Worm (Caenorhabditis elegans) whole organism, L2 larva: ENCODE data around the gene mtm-5.

Experiments used
- C34F6.9 ChIP-seq: fragments of 150-350 bp; optimal IDR thresholded peaks from 2 replicates; lab custom pipeline; 2014; ENCODE audit warnings: missing biosample characterization, missing genetic modification characterization
- F13H6.1 ChIP-seq: sonication (generic microtip); optimal IDR thresholded peaks from 2 replicates; lab custom pipeline; 2016; ENCODE audit warnings: missing genetic modification characterization, missing compliant biosample characterization
- R02D3.7 ChIP-seq: fragments of 150-350 bp; optimal IDR thresholded peaks from 2 replicates; lab custom pipeline; 2014; ENCODE audit warnings: missing biosample characterization, missing genetic modification characterization
- Y55F3AM.14 ChIP-seq: fragments of 200-800 bp; sonication (Bioruptor generic); optimal IDR thresholded peaks from 2 replicates; lab custom pipeline; 2018; ENCODE audit warnings: mild to moderate bottlenecking, missing genetic modification characterization, missing compliant biosample characterization
- alr-1 ChIP-seq: fragments of 150-350 bp; optimal IDR thresholded peaks from 2 replicates; lab custom pipeline; 2014; ENCODE audit warnings: missing biosample characterization, missing genetic modification characterization
- ama-1 ChIP-seq: fragments of 150-350 bp; optimal IDR thresholded peaks from 2 replicates; lab custom pipeline; 2018; ENCODE audit warnings: inconsistent platforms
- blmp-1 ChIP-seq: sonication (generic microtip); optimal IDR thresholded peaks from 2 replicates; lab custom pipeline; 2017; ENCODE audit warnings: missing genetic modification characterization, mild to moderate bottlenecking, missing compliant biosample characterization, antibody characterized with exemption, moderate library complexity; ENCODE audit not compliant: insufficient read depth
- ceh-16 ChIP-seq: fragments of 150-350 bp; optimal IDR thresholded peaks from 2 replicates; lab custom pipeline; 2014; ENCODE audit warnings: missing biosample characterization, missing genetic modification characterization
- ceh-82 ChIP-seq: fragments of 150-350 bp; optimal IDR thresholded peaks from 2 replicates; lab custom pipeline; 2014; ENCODE audit warnings: missing biosample characterization, missing genetic modification characterization
- crh-2 ChIP-seq: sonication (generic microtip); optimal IDR thresholded peaks from 2 replicates; lab custom pipeline; 2017; ENCODE audit warnings: missing biosample characterization, missing genetic modification characterization
- dmd-4 ChIP-seq: sonication (generic microtip); optimal IDR thresholded peaks from 2 replicates; lab custom pipeline; 2017; ENCODE audit warnings: missing biosample characterization, missing genetic modification characterization
- egl-27 ChIP-seq: sonication (generic microtip); optimal IDR thresholded peaks from 3 replicates; lab custom pipeline; 2017; ENCODE audit warnings: missing biosample characterization, missing genetic modification reagents, missing genetic modification characterization
- elt-1 ChIP-seq: fragments of 150-350 bp; optimal IDR thresholded peaks from 2 replicates; lab custom pipeline; 2014; ENCODE audit warnings: missing biosample characterization, missing genetic modification characterization
- elt-3 ChIP-seq: sonication (generic microtip); optimal IDR thresholded peaks from 2 replicates; lab custom pipeline; 2017; ENCODE audit warnings: missing biosample characterization, missing genetic modification characterization
- fos-1 ChIP-seq: fragments of 150-350 bp; optimal IDR thresholded peaks from 2 replicates; lab custom pipeline; 2014; ENCODE audit warnings: missing biosample characterization, missing genetic modification characterization
- gmeb-1 ChIP-seq: fragments of 150-350 bp; optimal IDR thresholded peaks from 2 replicates; lab custom pipeline; 2014; ENCODE audit warnings: missing biosample characterization, missing genetic modification characterization
- lin-11 ChIP-seq: fragments of 150-350 bp; sonication (generic microtip); optimal IDR thresholded peaks from 2 replicates; lab custom pipeline; 2014; ENCODE audit warnings: missing biosample characterization, missing genetic modification characterization, inconsistent platforms, mixed read lengths
- lin-39 ChIP-seq: fragments of 150-350 bp; optimal IDR thresholded peaks from 2 replicates; lab custom pipeline; 2014; ENCODE audit warnings: missing biosample characterization, missing genetic modification reagents, missing genetic modification characterization
- lsy-2 ChIP-seq, 2 experiments: fragments of 150-350 bp in 1 of 2; sonication (generic microtip) in 1 of 2; optimal IDR thresholded peaks; 2 replicates each; lab custom pipeline; 2014 to 2017; ENCODE audit warnings: missing biosample characterization in 2 of 2, missing genetic modification characterization in 2 of 2
- mab-5 ChIP-seq: fragments of 150-350 bp; optimal IDR thresholded peaks from 2 replicates; lab custom pipeline; 2014; ENCODE audit warnings: missing biosample characterization, missing genetic modification characterization
- mdl-1 ChIP-seq, 2 experiments: fragments of 150-350 bp in 1 of 2; sonication (generic microtip) in 1 of 2; optimal IDR thresholded peaks; 2 replicates each; lab custom pipeline; 2017; ENCODE audit warnings: missing biosample characterization in 2 of 2, missing genetic modification characterization in 2 of 2
- nhr-10 ChIP-seq: sonication (generic microtip); optimal IDR thresholded peaks from 2 replicates; lab custom pipeline; 2017; ENCODE audit warnings: missing biosample characterization, missing genetic modification characterization
- nhr-12 ChIP-seq: fragments of 150-350 bp; optimal IDR thresholded peaks from 2 replicates; lab custom pipeline; 2014; ENCODE audit warnings: missing biosample characterization, missing genetic modification characterization
- nhr-129 ChIP-seq: fragments of 150-350 bp; optimal IDR thresholded peaks from 2 replicates; lab custom pipeline; 2014; ENCODE audit warnings: missing biosample characterization, missing genetic modification characterization
- nhr-23 ChIP-seq: fragments of 150-350 bp; optimal IDR thresholded peaks from 2 replicates; lab custom pipeline; 2014; ENCODE audit warnings: missing biosample characterization, missing genetic modification reagents, missing genetic modification characterization
- nhr-237 ChIP-seq: fragments of 150-350 bp; optimal IDR thresholded peaks from 2 replicates; lab custom pipeline; 2014; ENCODE audit warnings: missing biosample characterization, missing genetic modification characterization
- nhr-25 ChIP-seq: fragments of 150-350 bp; sonication (generic microtip); optimal IDR thresholded peaks from 3 replicates; lab custom pipeline; 2014; ENCODE audit warnings: missing biosample characterization, missing genetic modification characterization
- nhr-77 ChIP-seq: fragments of 150-350 bp; optimal IDR thresholded peaks from 2 replicates; lab custom pipeline; 2014; ENCODE audit warnings: missing biosample characterization, missing genetic modification characterization
- sem-4 ChIP-seq: fragments of 150-350 bp; optimal IDR thresholded peaks from 2 replicates; lab custom pipeline; 2014; ENCODE audit warnings: missing biosample characterization, missing genetic modification reagents, missing genetic modification characterization
- skn-1 ChIP-seq: sonication (generic microtip); optimal IDR thresholded peaks from 2 replicates; lab custom pipeline; 2017; ENCODE audit warnings: missing biosample characterization, missing genetic modification characterization
- sma-9 ChIP-seq, 2 experiments: fragments of 150-350 bp in 1 of 2; sonication (generic microtip) in 1 of 2; optimal IDR thresholded peaks; 2 replicates each; lab custom pipeline; 2014 to 2016; ENCODE audit warnings: missing genetic modification characterization in 2 of 2, mild to moderate bottlenecking in 1 of 2, missing biosample characterization in 1 of 2, missing compliant biosample characterization in 1 of 2, missing genetic modification reagents in 1 of 2, moderate library complexity in 1 of 2
- unc-55 ChIP-seq: fragments of 150-350 bp; sonication (generic microtip); optimal IDR thresholded peaks from 3 replicates; lab custom pipeline; 2014; ENCODE audit warnings: missing biosample characterization, missing genetic modification reagents, missing genetic modification characterization
- unc-62 ChIP-seq: fragments of 150-350 bp; optimal IDR thresholded peaks from 2 replicates; lab custom pipeline; 2014; ENCODE audit warnings: missing biosample characterization, missing genetic modification reagents, missing genetic modification characterization
- zag-1 ChIP-seq: fragments of 150-350 bp; optimal IDR thresholded peaks from 2 replicates; lab custom pipeline; 2014; ENCODE audit warnings: missing biosample characterization, missing genetic modification characterization
- ztf-1 ChIP-seq: fragments of 200-800 bp; sonication (Bioruptor generic); conservative IDR thresholded peaks from 2 replicates; pipeline ENCODE4 v1.3.6; 2022; ENCODE audit warnings: missing genetic modification characterization, missing compliant biosample characterization

The mtm-5 gene

DNA sequence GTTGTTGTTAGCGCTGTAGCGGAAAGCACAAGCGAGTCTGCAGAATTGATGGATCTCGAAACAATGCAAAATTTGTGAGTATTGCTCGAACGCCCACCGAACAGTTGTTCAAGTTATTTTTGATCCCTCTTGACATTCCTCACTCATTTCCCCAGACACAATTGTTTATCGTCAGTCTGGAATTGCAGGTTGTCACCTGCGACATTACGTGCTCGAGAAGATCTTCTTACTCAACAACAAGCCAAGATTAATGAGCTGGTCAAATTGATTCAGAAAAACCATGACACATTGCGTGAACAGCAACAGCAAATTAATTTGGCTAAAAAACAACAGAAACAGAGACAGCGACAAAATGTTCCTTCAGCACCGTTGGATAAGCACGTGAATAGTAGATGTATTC, 41.3 kb downstream of the mtm-5 start:
- TF ChIP-seq crh-2 = no peak
- TF ChIP-seq R02D3.7 (tag; lab: Kevin White, UChicago) = no peak
- no peak for TF ChIP-seq ceh-82
- no peak for TF ChIP-seq egl-27 (tag; lab: Kevin White, UChicago)
- no peak for TF ChIP-seq elt-1 (tag; lab: Kevin White, UChicago)
- TF ChIP-seq nhr-77 (tag; lab: Kevin White, UChicago) = no peak
- TF ChIP-seq F13H6.1 (tag; lab: Kevin White, UChicago) = no peak
- no peak for TF ChIP-seq skn-1
- TF ChIP-seq dmd-4 (tag; lab: Kevin White, UChicago) = no peak
- TF ChIP-seq sem-4 (tag; lab: Kevin White, UChicago) = no peak
- TF ChIP-seq gmeb-1 (tag; lab: Kevin White, UChicago) = no peak
- no peak for TF ChIP-seq zag-1 (tag; lab: Kevin White, UChicago)
- TF ChIP-seq fos-1 (tag; lab: Kevin White, UChicago) = no peak
- TF ChIP-seq mdl-1 (tag; optimal IDR thresholded peaks at IDR 0.05; lab: Kevin White, UChicago) = no peak
- no peak for TF ChIP-seq nhr-25 (tag; lab: Kevin White, UChicago)
- no peak for TF ChIP-seq mab-5 (tag; lab: Kevin White, UChicago)

DNA sequence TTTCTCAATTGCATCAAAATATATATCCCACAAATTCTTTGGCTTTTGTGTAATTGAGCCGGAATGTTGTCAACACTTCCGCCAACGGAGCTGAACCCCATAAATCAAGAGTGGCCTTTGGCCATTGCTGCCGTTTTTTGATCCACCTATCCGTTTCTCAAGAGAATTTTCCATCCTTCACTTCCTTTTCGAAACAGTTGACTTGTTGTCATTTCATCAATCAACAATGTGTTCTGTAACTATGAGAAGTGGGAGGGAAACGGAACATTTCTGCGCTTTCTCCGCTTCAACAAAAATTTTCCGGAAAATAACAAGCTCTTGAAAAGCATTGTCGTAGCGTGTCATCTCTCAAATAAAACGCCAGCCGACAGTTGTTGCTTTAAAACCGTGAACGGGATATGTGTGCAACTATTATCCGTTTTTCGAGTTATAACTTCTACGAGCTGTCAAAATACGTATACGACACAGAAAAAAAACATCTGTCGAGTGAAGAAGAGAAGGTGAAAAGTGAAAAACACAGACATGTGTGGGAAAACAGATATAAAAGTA, 43.3 kb downstream of the mtm-5 start:
- no peak for TF ChIP-seq nhr-237 (tag; lab: Kevin White, UChicago)
- no peak for TF ChIP-seq nhr-12 (tag; lab: Kevin White, UChicago)
- no peak for TF ChIP-seq lin-11 (tag; lab: Kevin White, UChicago)
- TF ChIP-seq nhr-23 (tag; lab: Kevin White, UChicago) = no peak
- TF ChIP-seq sem-4 (tag; lab: Kevin White, UChicago) = no peak
- no peak for TF ChIP-seq alr-1
- TF ChIP-seq ceh-16 = no peak
- peak in 1 of 2 experiments; percentile 24 for TF ChIP-seq lsy-2 (tag; optimal IDR thresholded peaks at IDR 0.05; lab: Kevin White, UChicago)
- no peak for TF ChIP-seq egl-27 (tag; lab: Kevin White, UChicago)
- TF ChIP-seq ztf-1 (GFP tag; lab: Robert Waterston, UW) = no peak
- TF ChIP-seq unc-62 = peak; percentile 4
- peak; percentile 2 for TF ChIP-seq lin-39 (tag; lab: Kevin White, UChicago)
- TF ChIP-seq ama-1 = no peak
- peak; percentile 35 for TF ChIP-seq F13H6.1 (tag; lab: Kevin White, UChicago)
- TF ChIP-seq elt-1 (tag; lab: Kevin White, UChicago) = no peak
- no peak for TF ChIP-seq unc-55 (GFP tag; lab: Kevin White, UChicago)
- TF ChIP-seq sma-9 (GFP tag; optimal IDR thresholded peaks at IDR 0.05; lab: Kevin White, UChicago) = peak; percentile 13
- TF ChIP-seq sma-9 (tag; optimal IDR thresholded peaks at IDR 0.05; lab: Kevin White, UChicago) = no peak
- no peak for TF ChIP-seq nhr-25 (tag; lab: Kevin White, UChicago)
- TF ChIP-seq mab-5 (tag; lab: Kevin White, UChicago) = no peak

DNA sequence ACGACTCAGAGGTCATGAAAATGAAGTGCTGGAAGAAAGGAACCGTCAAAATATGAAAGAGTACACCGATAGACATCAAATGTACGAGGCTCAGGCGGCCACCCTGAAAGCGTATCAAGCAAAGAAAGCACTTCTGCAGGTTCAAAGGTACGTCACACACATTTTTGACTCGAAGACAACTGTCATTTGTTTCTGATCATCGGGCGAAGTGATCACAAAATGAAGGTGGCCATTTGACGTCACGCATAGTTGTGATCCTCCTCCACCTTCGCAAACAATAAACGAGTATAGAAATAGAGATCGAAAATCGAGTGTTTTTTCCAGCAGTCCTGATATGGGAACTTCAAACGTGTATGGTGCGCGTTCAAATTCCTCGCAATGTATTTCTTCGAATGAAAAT, 44.0 kb downstream of the mtm-5 start:
- TF ChIP-seq C34F6.9 (tag; lab: Kevin White, UChicago) (no peak), nhr-25 (tag; lab: Kevin White, UChicago) (no peak), unc-55 (GFP tag; lab: Kevin White, UChicago) (no peak), F13H6.1 (tag; lab: Kevin White, UChicago) (no peak), nhr-10 (tag; lab: Kevin White, UChicago) (no peak), mdl-1 (tag; optimal IDR thresholded peaks at IDR 0.05; lab: Kevin White, UChicago) (no peak), Y55F3AM.14 (GFP tag; lab: Kevin White, UChicago) (no peak), nhr-12 (tag; lab: Kevin White, UChicago) (no peak), skn-1 (no peak), nhr-77 (tag; lab: Kevin White, UChicago) (no peak), nhr-129 (peak; percentile 30), sem-4 (tag; lab: Kevin White, UChicago) (no peak), sma-9 (GFP tag; optimal IDR thresholded peaks at IDR 0.05; lab: Kevin White, UChicago) (peak; percentile 62), sma-9 (tag; optimal IDR thresholded peaks at IDR 0.05; lab: Kevin White, UChicago) (no peak), mab-5 (tag; lab: Kevin White, UChicago) (no peak), elt-3 (tag; lab: Kevin White, UChicago) (no peak), fos-1 (tag; lab: Kevin White, UChicago) (no peak), blmp-1 (tag; lab: Kevin White, UChicago) (no peak)
